Worm (Caenorhabditis elegans) whole organism, young adult: ENCODE results near the gene gldi-2.
A peak's percentile ranks its signal among the peaks of the same experiment; 100 is the strongest.

Experiments used
- B0336.3 ChIP-seq: fragments of 200-800 bp; sonication (Bioruptor generic); IDR thresholded peaks from 2 replicates; pipeline ENCODE4 v1.3.6; 2022; ENCODE audit warnings: missing genetic modification characterization, missing compliant biosample characterization
- F33H1.4 ChIP-seq: fragments of 200-800 bp; sonication (Bioruptor generic); IDR thresholded peaks from 2 replicates; pipeline ENCODE4 v1.3.6; 2022; ENCODE audit warnings: missing genetic modification reagents, missing genetic modification characterization, missing compliant biosample characterization
- F49E8.2 ChIP-seq: sonication (generic microtip); optimal IDR thresholded peaks from 3 replicates; lab custom pipeline; 2017; ENCODE audit warnings: missing genetic modification characterization, mild to moderate bottlenecking, missing compliant biosample characterization, antibody characterized with exemption, moderate library complexity; ENCODE audit not compliant: insufficient read depth
- F57C9.4 ChIP-seq: sonication (generic microtip); optimal IDR thresholded peaks from 2 replicates; lab custom pipeline; 2017; ENCODE audit warnings: mild to moderate bottlenecking, missing genetic modification characterization, missing compliant biosample characterization
- K12H6.12 ChIP-seq: fragments of 200-800 bp; sonication (Bioruptor generic); optimal IDR thresholded peaks from 2 replicates; lab custom pipeline; 2018; ENCODE audit warnings: mild to moderate bottlenecking, missing genetic modification characterization, missing compliant biosample characterization
- Y53G8AR.9 ChIP-seq: fragments of 200-800 bp; sonication (Bioruptor generic); conservative IDR thresholded peaks from 2 replicates; pipeline ENCODE4 v1.3.6; 2022; ENCODE audit warnings: missing genetic modification reagents, missing genetic modification characterization, missing compliant biosample characterization
- Y67H2A.10 ChIP-seq: fragments of 200-800 bp; sonication (Bioruptor generic); conservative IDR thresholded peaks from 2 replicates; pipeline ENCODE4 v1.3.6; 2022; ENCODE audit warnings: missing genetic modification reagents, missing genetic modification characterization, missing compliant biosample characterization
- Y79H2A.3 ChIP-seq: fragments of 200-800 bp; sonication (Bioruptor generic); conservative IDR thresholded peaks from 2 replicates; pipeline ENCODE4 v1.3.6; 2022; ENCODE audit warnings: missing genetic modification reagents, missing genetic modification characterization, missing compliant biosample characterization
- akir-1 ChIP-seq: fragments of 200-800 bp; sonication (Bioruptor generic); optimal IDR thresholded peaks from 2 replicates; lab custom pipeline; 2018; ENCODE audit warnings: mild to moderate bottlenecking, missing genetic modification characterization, moderate library complexity, missing compliant biosample characterization
- attf-3 ChIP-seq: fragments of 200-800 bp; sonication (Bioruptor generic); conservative IDR thresholded peaks from 2 replicates; pipeline ENCODE4 v1.3.6; 2022; ENCODE audit warnings: missing genetic modification reagents, missing genetic modification characterization, missing compliant biosample characterization
- bed-2 ChIP-seq: fragments of 200-800 bp; sonication (Bioruptor generic); IDR thresholded peaks from 2 replicates; pipeline ENCODE4 v1.3.6; 2022; ENCODE audit warnings: missing genetic modification reagents, missing genetic modification characterization, missing compliant biosample characterization
- cebp-1 ChIP-seq, 2 experiments: fragments of 200-800 bp in 1 of 2; sonication (Bioruptor generic) in 1 of 2; sonication (generic microtip) in 1 of 2; IDR thresholded peaks in 1 of 2; optimal IDR thresholded peaks in 1 of 2; 2 replicates each; pipeline versions ENCODE4 v1.3.6 to Lab custom; 2017 to 2022; ENCODE audit warnings: missing compliant biosample characterization in 2 of 2, missing genetic modification characterization in 2 of 2, mild to moderate bottlenecking in 1 of 2, missing genetic modification reagents in 1 of 2, moderate library complexity in 1 of 2
- ceh-100 ChIP-seq: fragments of 200-800 bp; sonication (Bioruptor generic); IDR thresholded peaks from 2 replicates; pipeline ENCODE4 v1.3.6; 2022; ENCODE audit warnings: missing genetic modification reagents, missing genetic modification characterization, missing compliant biosample characterization
- ceh-40 ChIP-seq: fragments of 200-800 bp; sonication (Bioruptor generic); IDR thresholded peaks from 2 replicates; pipeline ENCODE4 v1.3.6; 2022; ENCODE audit warnings: missing genetic modification characterization, missing compliant biosample characterization
- chd-7 ChIP-seq: sonication (generic microtip); optimal IDR thresholded peaks from 2 replicates; lab custom pipeline; 2016; ENCODE audit warnings: mild to moderate bottlenecking, missing genetic modification characterization, moderate library complexity, missing compliant biosample characterization
- die-1 ChIP-seq: sonication (generic microtip); optimal IDR thresholded peaks from 2 replicates; lab custom pipeline; 2016; ENCODE audit warnings: missing genotype, mild to moderate bottlenecking, missing genetic modification characterization, missing compliant biosample characterization
- dox-1 ChIP-seq: fragments of 200-800 bp; sonication (Bioruptor generic); IDR thresholded peaks from 2 replicates; pipeline ENCODE4 v1.3.6; 2022; ENCODE audit warnings: missing genetic modification reagents, missing genetic modification characterization, missing compliant biosample characterization
- egrh-3 ChIP-seq: fragments of 200-800 bp; sonication (Bioruptor generic); IDR thresholded peaks from 2 replicates; pipeline ENCODE4 v1.3.6; 2022; ENCODE audit warnings: missing genetic modification reagents, missing genetic modification characterization, missing compliant biosample characterization
- ets-4 ChIP-seq: fragments of 200-800 bp; sonication (Bioruptor generic); optimal IDR thresholded peaks from 2 replicates; lab custom pipeline; 2018; ENCODE audit warnings: mild to moderate bottlenecking, missing genetic modification characterization, missing compliant biosample characterization
- lin-40 ChIP-seq: sonication (generic microtip); optimal IDR thresholded peaks from 2 replicates; lab custom pipeline; 2016; ENCODE audit warnings: missing genetic modification characterization, mild to moderate bottlenecking, missing compliant biosample characterization, missing genotype, missing genetic modification reagents
- mxl-1 ChIP-seq: sonication (generic microtip); optimal IDR thresholded peaks from 2 replicates; lab custom pipeline; 2016; ENCODE audit warnings: missing genetic modification characterization, missing compliant biosample characterization
- nfyb-1 ChIP-seq: fragments of 200-800 bp; sonication (Bioruptor generic); IDR thresholded peaks from 2 replicates; pipeline ENCODE4 v1.3.6; 2022; ENCODE audit warnings: missing genetic modification reagents, missing genetic modification characterization, missing compliant biosample characterization
- nhr-80 ChIP-seq: sonication (generic microtip); optimal IDR thresholded peaks from 2 replicates; lab custom pipeline; 2016; ENCODE audit warnings: missing genetic modification characterization, missing compliant biosample characterization
- rpc-1 ChIP-seq, 2 experiments: fragments of 150-350 bp in 1 of 2; sonication (generic microtip) in 1 of 2; optimal IDR thresholded peaks; 2 replicates each; lab custom pipeline; 2014 to 2018; ENCODE audit warnings: missing biosample characterization in 1 of 2, missing genetic modification characterization in 1 of 2, missing genetic modification reagents in 1 of 2, missing genotype in 1 of 2
- sdz-38 ChIP-seq: sonication (generic microtip); optimal IDR thresholded peaks from 2 replicates; lab custom pipeline; 2016; ENCODE audit warnings: missing genotype, missing genetic modification characterization, missing compliant biosample characterization
- snpc-1.3 ChIP-seq: sonication (generic microtip); optimal IDR thresholded peaks from 2 replicates; lab custom pipeline; 2017; ENCODE audit warnings: missing genetic modification characterization, mild to moderate bottlenecking, missing compliant biosample characterization, antibody characterized with exemption, moderate library complexity, missing genotype, missing genetic modification reagents; ENCODE audit not compliant: insufficient read depth
- somi-1 ChIP-seq: fragments of 200-800 bp; sonication (Bioruptor generic); optimal IDR thresholded peaks from 2 replicates; lab custom pipeline; 2018; ENCODE audit warnings: mild to moderate bottlenecking, missing genetic modification characterization, missing compliant biosample characterization
- unc-62 ChIP-seq: fragments of 150-350 bp; optimal IDR thresholded peaks from 2 replicates; lab custom pipeline; 2014; ENCODE audit warnings: missing biosample characterization, missing genetic modification reagents, missing genetic modification characterization
- zfh-2 ChIP-seq: fragments of 200-800 bp; sonication (Bioruptor generic); conservative IDR thresholded peaks from 2 replicates; pipeline ENCODE4 v1.3.6; 2022; ENCODE audit warnings: missing genetic modification reagents, missing genetic modification characterization, missing compliant biosample characterization
- zim-3 ChIP-seq: sonication (generic microtip); optimal IDR thresholded peaks from 2 replicates; lab custom pipeline; 2017; ENCODE audit warnings: mild to moderate bottlenecking, missing genetic modification characterization, moderate library complexity, missing compliant biosample characterization
- ztf-22 ChIP-seq: fragments of 200-800 bp; sonication (Bioruptor generic); optimal IDR thresholded peaks from 2 replicates; lab custom pipeline; 2018; ENCODE audit warnings: mild to moderate bottlenecking, missing genetic modification characterization, moderate library complexity, missing compliant biosample characterization

The gldi-2 gene

DNA sequence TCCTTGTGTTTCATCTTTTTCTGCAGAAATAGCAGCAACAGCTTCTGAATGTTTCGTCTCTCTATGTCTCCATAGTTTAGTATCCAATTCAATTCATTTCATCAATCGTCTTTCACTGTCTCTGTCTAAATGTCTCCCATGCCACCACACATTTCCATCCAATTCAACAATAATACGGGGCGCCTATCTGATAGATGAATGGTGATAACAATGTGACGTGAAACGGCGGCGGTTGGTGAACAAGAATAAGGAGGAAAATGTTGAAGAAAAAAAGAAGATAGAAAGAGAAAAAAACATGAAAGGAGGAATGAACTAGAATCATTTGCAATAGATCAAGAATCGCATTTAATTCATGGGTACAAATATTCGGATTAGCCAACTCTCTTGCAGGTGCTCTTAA, 39.1 kb downstream of the gldi-2 start (continued):
- TF ChIP-seq ets-4 (GFP tag; lab: Kevin White, UChicago) (peak; percentile 16), akir-1 (GFP tag; lab: Kevin White, UChicago) (no peak), nhr-80 (tag; lab: Kevin White, UChicago) (peak; percentile 77), B0336.3 (no peak), bed-2 (GFP tag; lab: Robert Waterston, UW) (no peak), rpc-1 (optimal IDR thresholded peaks at IDR 0.05; lab: Kevin White, UChicago) (no peak), rpc-1 (tag; optimal IDR thresholded peaks at IDR 0.05; lab: Kevin White, UChicago) (no peak), chd-7 (tag; lab: Kevin White, UChicago) (peak; percentile 54)

DNA sequence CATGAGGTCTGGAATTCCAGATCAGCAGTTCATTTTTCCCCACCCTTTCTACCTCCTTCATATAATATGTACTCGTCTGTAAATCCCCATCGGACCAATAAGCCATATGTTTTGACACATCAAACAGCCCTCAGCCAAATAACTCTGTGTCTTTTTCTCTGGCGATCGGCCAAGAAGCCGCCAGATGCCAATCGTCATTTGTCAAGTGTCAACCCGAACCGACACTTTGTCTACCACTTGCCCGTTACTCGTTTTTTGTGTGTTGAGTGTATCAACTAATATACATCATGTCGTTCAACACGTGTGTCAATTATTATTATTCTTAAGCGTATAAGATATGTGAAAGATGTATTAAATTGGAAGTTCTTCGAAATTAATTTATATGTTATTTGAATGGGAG, 40.0 kb downstream of the gldi-2 start:
- TF ChIP-seq unc-62 (GFP tag; lab: Kevin White, UChicago) (no peak), Y53G8AR.9 (GFP tag; lab: Robert Waterston, UW) (no peak), mxl-1 (tag; lab: Kevin White, UChicago) (no peak), sdz-38 (tag; lab: Kevin White, UChicago) (no peak), nhr-80 (tag; lab: Kevin White, UChicago) (peak; percentile 3), F49E8.2 (tag; lab: Kevin White, UChicago) (no peak), zim-3 (tag; lab: Kevin White, UChicago) (no peak), ceh-40 (GFP tag; lab: Robert Waterston, UW) (no peak), K12H6.12 (tag; lab: Kevin White, UChicago) (peak; percentile 3), F33H1.4 (GFP tag; lab: Robert Waterston, UW) (no peak)

DNA sequence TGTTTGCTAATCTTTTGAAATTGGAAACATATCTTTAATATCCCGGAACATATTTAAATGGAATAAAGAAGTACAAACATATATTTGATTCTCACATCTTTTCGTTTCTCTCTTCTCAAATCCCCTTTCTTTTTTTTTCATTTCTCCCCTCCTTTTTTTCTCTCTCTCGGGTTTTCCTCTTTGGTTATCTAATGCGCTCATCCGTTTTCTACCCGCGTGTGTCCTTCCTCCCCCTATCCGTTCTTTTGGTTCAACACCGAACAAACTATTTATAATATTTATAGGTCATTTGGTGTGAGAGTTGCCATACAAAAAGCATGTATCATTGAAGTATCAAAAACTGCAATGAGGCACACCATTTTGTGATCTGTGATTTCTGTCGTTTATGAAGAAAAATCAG, 40.7 kb downstream of the gldi-2 start:
- TF ChIP-seq snpc-1.3 (tag; lab: Kevin White, UChicago) (no peak), somi-1 (GFP tag; lab: Kevin White, UChicago) (peak; percentile 35), lin-40 (tag; lab: Kevin White, UChicago) (peak; percentile 9)

DNA sequence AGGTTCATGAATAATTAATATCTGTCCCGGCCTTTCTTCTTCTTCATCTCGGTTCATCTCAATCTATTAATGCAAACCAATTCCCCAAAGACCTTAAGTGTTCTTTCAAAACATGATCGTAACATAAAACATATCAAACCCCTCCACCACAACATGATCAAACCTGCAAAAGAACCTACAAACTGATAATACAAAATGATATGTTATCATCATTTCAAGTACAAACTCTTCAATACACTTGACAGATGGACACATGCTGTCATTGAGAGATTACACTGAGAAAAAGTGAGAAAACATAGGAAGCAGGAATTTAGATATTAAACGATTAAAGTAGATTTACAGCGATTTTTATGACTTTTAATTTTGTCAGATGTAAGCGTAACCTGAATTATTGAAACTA, 41.3 kb downstream of the gldi-2 start:
- TF ChIP-seq nhr-80 (tag; lab: Kevin White, UChicago) (peak; percentile 74), ceh-100 (GFP tag; lab: Robert Waterston, UW) (no peak)

DNA sequence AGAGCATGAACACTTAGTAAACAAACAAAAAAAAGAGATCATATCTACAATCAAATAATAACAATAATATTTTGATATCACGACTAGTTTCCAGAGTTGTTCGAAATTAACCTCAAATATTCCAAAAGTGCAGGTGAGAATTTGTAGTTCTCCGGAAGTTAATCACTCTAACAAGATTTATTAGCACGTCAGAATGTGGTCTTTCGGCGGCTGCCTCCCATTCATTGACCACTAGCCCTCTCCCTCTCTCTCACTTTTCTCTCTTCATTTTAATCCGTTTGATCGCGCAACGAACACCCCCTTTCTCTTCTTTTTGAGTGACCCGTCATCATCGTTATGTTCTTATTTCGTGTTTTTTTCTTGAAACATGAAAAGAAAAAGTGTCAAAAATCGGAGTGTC, 42.5 kb downstream of the gldi-2 start:
- TF ChIP-seq F49E8.2 (tag; lab: Kevin White, UChicago) (no peak), F57C9.4 (tag; lab: Kevin White, UChicago) (no peak), nhr-80 (tag; lab: Kevin White, UChicago) (peak; percentile 52), Y67H2A.10 (GFP tag; lab: Robert Waterston, UW) (no peak), die-1 (tag; lab: Kevin White, UChicago) (peak; percentile 9)

DNA sequence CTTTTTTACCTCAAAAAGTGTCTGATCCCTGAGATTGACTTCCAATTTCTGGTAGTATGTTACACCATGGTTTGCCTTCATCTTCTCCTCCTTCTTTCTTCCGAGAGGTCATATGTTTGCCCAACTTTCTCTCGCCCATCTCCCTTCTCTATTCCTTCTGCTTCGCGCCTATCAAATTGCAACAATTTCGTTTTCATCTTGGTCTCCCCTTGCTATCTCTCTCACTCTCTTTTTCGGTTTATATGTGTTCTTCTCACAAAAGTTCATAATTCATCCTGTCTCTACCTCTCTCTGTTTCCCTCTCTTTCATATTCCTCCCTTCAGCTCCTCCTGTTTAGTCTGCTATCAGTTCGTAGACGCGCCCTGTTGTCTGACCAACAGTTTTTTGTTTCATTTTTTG, 43.5 kb downstream of the gldi-2 start:
- no peak for TF ChIP-seq egrh-3 (GFP tag; lab: Robert Waterston, UW)
- TF ChIP-seq Y53G8AR.9 (GFP tag; lab: Robert Waterston, UW) = no peak
- TF ChIP-seq ztf-22 (GFP tag; lab: Kevin White, UChicago) = no peak
- peak; percentile 76 for TF ChIP-seq nhr-80 (tag; lab: Kevin White, UChicago)
- TF ChIP-seq nfyb-1 = 0 out of 2 replicates have a peak, but pooled peaks have one; percentile 48
- TF ChIP-seq zfh-2 (GFP tag; lab: Robert Waterston, UW) = peak; percentile 31; the same call in 1 of the 2 replicates
- TF ChIP-seq Y79H2A.3 = no peak
- no peak for TF ChIP-seq attf-3
- no peak for TF ChIP-seq cebp-1 (GFP tag; IDR thresholded peaks at IDR 0.05; lab: Robert Waterston, UW)
- peak; percentile 46 for TF ChIP-seq cebp-1 (tag; optimal IDR thresholded peaks at IDR 0.05; lab: Kevin White, UChicago)
- TF ChIP-seq dox-1 (GFP tag; lab: Robert Waterston, UW) = peak; percentile 59
